Worm (Caenorhabditis elegans) whole organism, L3 larva: ENCODE measurements around the gene Y32B12B.8.

ENCODE experiments used
- R02D3.7 ChIP-seq: fragments of 150-350 bp; optimal IDR thresholded peaks from 2 replicates; lab custom pipeline; 2014; ENCODE audit warnings: missing biosample characterization, missing genetic modification characterization
- ZK546.5 ChIP-seq: sonication (generic microtip); optimal IDR thresholded peaks from 2 replicates; lab custom pipeline; 2017; ENCODE audit warnings: missing biosample characterization, missing genetic modification characterization
- ceh-28 ChIP-seq: fragments of 150-350 bp; optimal IDR thresholded peaks from 2 replicates; lab custom pipeline; 2014; ENCODE audit warnings: missing biosample characterization, missing genetic modification reagents, missing genetic modification characterization
- ceh-82 ChIP-seq: fragments of 150-350 bp; optimal IDR thresholded peaks from 2 replicates; lab custom pipeline; 2014; ENCODE audit warnings: missing biosample characterization, missing genetic modification characterization
- ceh-9 ChIP-seq: sonication (generic microtip); optimal IDR thresholded peaks from 2 replicates; lab custom pipeline; 2018; ENCODE audit warnings: missing biosample characterization, missing genetic modification characterization
- daf-12 ChIP-seq: fragments of 150-350 bp; optimal IDR thresholded peaks from 2 replicates; lab custom pipeline; 2014; ENCODE audit warnings: missing biosample characterization, missing genetic modification reagents, missing genetic modification characterization
- egl-5 ChIP-seq: fragments of 150-350 bp; optimal IDR thresholded peaks from 2 replicates; lab custom pipeline; 2017; ENCODE audit warnings: missing biosample characterization, missing genetic modification reagents, missing genetic modification characterization, inconsistent platforms
- elt-1 ChIP-seq: fragments of 150-350 bp; optimal IDR thresholded peaks from 2 replicates; lab custom pipeline; 2014; ENCODE audit warnings: missing biosample characterization, missing genetic modification characterization
- elt-2 ChIP-seq: sonication (generic microtip); optimal IDR thresholded peaks from 2 replicates; lab custom pipeline; 2016; ENCODE audit warnings: missing genetic modification reagents, mild to moderate bottlenecking, missing genetic modification characterization, missing compliant biosample characterization
- fkh-10 ChIP-seq: sonication (generic microtip); optimal IDR thresholded peaks from 2 replicates; lab custom pipeline; 2017; ENCODE audit warnings: missing biosample characterization, missing genetic modification reagents, missing genetic modification characterization
- fkh-2 ChIP-seq: fragments of 150-350 bp; optimal IDR thresholded peaks from 2 replicates; lab custom pipeline; 2014; ENCODE audit warnings: missing biosample characterization, missing genetic modification reagents, missing genetic modification characterization
- fos-1 ChIP-seq: fragments of 150-350 bp; optimal IDR thresholded peaks from 2 replicates; lab custom pipeline; 2014; ENCODE audit warnings: missing biosample characterization, missing genetic modification characterization
- hmg-11 ChIP-seq: sonication (generic microtip); optimal IDR thresholded peaks from 2 replicates; lab custom pipeline; 2016; ENCODE audit warnings: missing genetic modification characterization, missing compliant biosample characterization
- lin-15B ChIP-seq: fragments of 150-350 bp; optimal IDR thresholded peaks from 2 replicates; lab custom pipeline; 2014; ENCODE audit warnings: missing biosample characterization, missing genetic modification characterization
- lin-39 ChIP-seq: fragments of 150-350 bp; optimal IDR thresholded peaks from 2 replicates; lab custom pipeline; 2018; ENCODE audit warnings: missing biosample characterization, missing genetic modification reagents, missing genetic modification characterization
- mdl-1 ChIP-seq: fragments of 150-350 bp; optimal IDR thresholded peaks from 2 replicates; lab custom pipeline; 2014; ENCODE audit warnings: missing biosample characterization, missing genetic modification characterization
- mml-1 ChIP-seq: fragments of 150-350 bp; sonication (generic microtip); optimal IDR thresholded peaks from 3 replicates; lab custom pipeline; 2014; ENCODE audit warnings: missing biosample characterization, missing genetic modification characterization
- nfya-1 ChIP-seq: sonication (generic microtip); optimal IDR thresholded peaks from 2 replicates; lab custom pipeline; 2017; ENCODE audit warnings: missing genetic modification characterization, mild to moderate bottlenecking, missing compliant biosample characterization, antibody characterized with exemption, moderate library complexity; ENCODE audit not compliant: insufficient read depth
- nhr-11 ChIP-seq: fragments of 150-350 bp; optimal IDR thresholded peaks from 2 replicates; lab custom pipeline; 2014; ENCODE audit warnings: missing biosample characterization, missing genetic modification characterization
- nhr-237 ChIP-seq: fragments of 150-350 bp; optimal IDR thresholded peaks from 2 replicates; lab custom pipeline; 2014; ENCODE audit warnings: missing biosample characterization, missing genetic modification characterization
- nhr-28 ChIP-seq: fragments of 150-350 bp; optimal IDR thresholded peaks from 2 replicates; lab custom pipeline; 2014; ENCODE audit warnings: missing biosample characterization, missing genetic modification characterization
- nhr-43 ChIP-seq: sonication (generic microtip); optimal IDR thresholded peaks from 2 replicates; lab custom pipeline; 2016; ENCODE audit warnings: mild to moderate bottlenecking, missing genetic modification characterization, missing compliant biosample characterization; ENCODE audit not compliant: poor library complexity, severe bottlenecking
- nhr-67 ChIP-seq: fragments of 150-350 bp; optimal IDR thresholded peaks from 2 replicates; lab custom pipeline; 2014; ENCODE audit warnings: missing biosample characterization, missing genetic modification characterization
- nhr-76 ChIP-seq: fragments of 150-350 bp; sonication (generic microtip); optimal IDR thresholded peaks from 5 replicates; lab custom pipeline; 2014; ENCODE audit warnings: missing biosample characterization, missing genetic modification characterization
- nhr-77 ChIP-seq: fragments of 150-350 bp; optimal IDR thresholded peaks from 2 replicates; lab custom pipeline; 2014; ENCODE audit warnings: missing biosample characterization, missing genetic modification characterization
- pha-4 ChIP-seq: fragments of 150-350 bp; optimal IDR thresholded peaks from 2 replicates; lab custom pipeline; 2014; ENCODE audit warnings: missing biosample characterization, missing genetic modification reagents, missing genetic modification characterization
- pqm-1 ChIP-seq: fragments of 150-350 bp; optimal IDR thresholded peaks from 2 replicates; lab custom pipeline; 2017; ENCODE audit warnings: missing biosample characterization, missing genetic modification characterization, inconsistent platforms
- sea-2 ChIP-seq: fragments of 150-350 bp; sonication (generic microtip); optimal IDR thresholded peaks from 4 replicates; lab custom pipeline; 2014; ENCODE audit warnings: missing biosample characterization, missing genetic modification reagents, missing genetic modification characterization
- snpc-4 ChIP-seq: fragments of 150-350 bp; optimal IDR thresholded peaks from 2 replicates; lab custom pipeline; 2014; ENCODE audit warnings: missing biosample characterization, missing genetic modification characterization
- tbx-2 ChIP-seq: sonication (generic microtip); optimal IDR thresholded peaks from 2 replicates; lab custom pipeline; 2016; ENCODE audit warnings: mild to moderate bottlenecking, missing genetic modification characterization, missing compliant biosample characterization
- unc-39 ChIP-seq: sonication (generic microtip); optimal IDR thresholded peaks from 4 replicates; lab custom pipeline; 2017; ENCODE audit warnings: missing biosample characterization, missing genetic modification characterization
- unc-62 ChIP-seq: fragments of 150-350 bp; sonication (generic microtip); optimal IDR thresholded peaks from 4 replicates; lab custom pipeline; 2014; ENCODE audit warnings: missing biosample characterization, missing genetic modification reagents, missing genetic modification characterization
- zag-1 ChIP-seq: fragments of 150-350 bp; optimal IDR thresholded peaks from 2 replicates; lab custom pipeline; 2014; ENCODE audit warnings: missing biosample characterization, missing genetic modification characterization

The Y32B12B.8 gene

DNA sequence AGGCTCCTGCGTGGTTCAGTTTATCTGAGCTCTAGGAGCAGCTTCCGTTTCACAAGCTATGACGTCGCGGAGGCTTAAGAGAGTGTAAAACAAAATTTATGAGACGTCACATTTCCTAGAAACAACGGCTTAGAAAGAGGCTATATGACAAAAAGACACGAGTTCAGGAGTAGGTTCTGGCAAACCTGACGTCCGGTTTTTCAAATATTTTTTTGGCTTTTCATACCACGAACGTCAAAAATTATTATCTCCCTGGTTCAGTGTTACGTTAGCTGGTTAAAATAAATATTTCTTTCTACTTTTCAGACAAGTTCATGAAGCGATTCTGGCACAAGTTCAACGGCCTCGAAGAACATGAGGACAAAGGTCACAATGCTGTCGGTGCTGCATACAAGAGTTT is 7.5 kb upstream of the Y32B12B.8 start, which contains the start of gene F36D3.16:
TSS of gene F36D3.16 (plus strand) at position 301 of the 400 bp plus-strand sequence.
- TF ChIP-seq unc-39 (tag; lab: Kevin White, UChicago), result no peak
- TF ChIP-seq pha-4 (tag; lab: Kevin White, UChicago), result no peak
- no peak for TF ChIP-seq nhr-76
- TF ChIP-seq nhr-77 (tag; lab: Kevin White, UChicago), result no peak
- TF ChIP-seq ZK546.5 (tag; lab: Kevin White, UChicago), result no peak
- TF ChIP-seq, all 47 proteins: peak for 0

ce11 chrV:16534000-16534399 is 1.3 kb upstream of the Y32B12B.8 start, which contains the start of gene cpr-2:
Gene cpr-2, minus strand, starts transcription at chrV:16534100.
- no peak for TF ChIP-seq pqm-1
- TF ChIP-seq mdl-1 (tag; lab: Kevin White, UChicago), result no peak
- TF ChIP-seq nhr-77 (tag; lab: Kevin White, UChicago), result no peak
- TF ChIP-seq hmg-11, result no peak
- TF ChIP-seq lin-39 (tag; lab: Kevin White, UChicago), result no peak
- no peak for TF ChIP-seq mml-1 (tag; lab: Kevin White, UChicago)

ce11 chrV:16536701-16537100 is 1.4 kb downstream of the Y32B12B.8 start, which contains the start of gene Y32B12B.1:
Gene Y32B12B.1, plus strand, starts transcription at chrV:16537001.
- TF ChIP-seq sea-2, result no peak
- no peak for TF ChIP-seq nhr-28 (tag; lab: Kevin White, UChicago)
- TF ChIP-seq zag-1 (tag; lab: Kevin White, UChicago), result no peak
- TF ChIP-seq nhr-43, result no peak
- TF ChIP-seq fkh-2 (tag; lab: Kevin White, UChicago), result no peak
- TF ChIP-seq hmg-11, result no peak
- TF ChIP-seq ceh-28 (tag; lab: Kevin White, UChicago), result no peak
- TF ChIP-seq ceh-82 (tag; lab: Kevin White, UChicago), result no peak
- no peak for TF ChIP-seq nhr-237 (tag; lab: Kevin White, UChicago)
- TF ChIP-seq elt-1 (tag; lab: Kevin White, UChicago), result no peak
- no peak for TF ChIP-seq fos-1
- TF ChIP-seq unc-62 (GFP tag; lab: Kevin White, UChicago), result no peak
- no peak for TF ChIP-seq lin-15B (tag; lab: Kevin White, UChicago)

- TF ChIP-seq nhr-28 (tag; lab: Kevin White, UChicago) (no peak), elt-2 (tag; lab: Kevin White, UChicago) (peak; percentile 36), nfya-1 (tag; lab: Kevin White, UChicago) (peak; percentile 83), nhr-11 (tag; lab: Kevin White, UChicago) (no peak), nhr-43 (no peak), lin-15B (tag; lab: Kevin White, UChicago) (peak; percentile 73), egl-5 (tag; lab: Kevin White, UChicago) (no peak), tbx-2 (tag; lab: Kevin White, UChicago) (no peak), daf-12 (tag; lab: Kevin White, UChicago) (no peak), pha-4 (tag; lab: Kevin White, UChicago) (no peak), unc-39 (tag; lab: Kevin White, UChicago) (no peak), nhr-67 (tag; lab: Kevin White, UChicago) (no peak), elt-1 (tag; lab: Kevin White, UChicago) (no peak), fkh-10 (GFP tag; lab: Kevin White, UChicago) (no peak), ceh-82 (tag; lab: Kevin White, UChicago) (no peak), zag-1 (tag; lab: Kevin White, UChicago) (no peak), R02D3.7 (tag; lab: Kevin White, UChicago) (no peak), ceh-9 (tag; lab: Kevin White, UChicago) (no peak)
Observed at ce11 chrV:16537908-16538446, 2.7 kb downstream of the Y32B12B.8 start, which contains the start of gene Y32B12B.2. Gene Y32B12B.2, plus strand, starts transcription at chrV:16538396.

ce11 chrV:16539666-16540065 is 4.4 kb downstream of the Y32B12B.8 start:
- TF ChIP-seq ceh-28 (tag; lab: Kevin White, UChicago) (no peak), mdl-1 (tag; lab: Kevin White, UChicago) (no peak), nfya-1 (tag; lab: Kevin White, UChicago) (peak; percentile 86), sea-2 (no peak), snpc-4 (no peak), nhr-237 (tag; lab: Kevin White, UChicago) (no peak), unc-39 (tag; lab: Kevin White, UChicago) (no peak)
